Worm (Caenorhabditis elegans) whole organism, late embryonic: ENCODE data around the gene unc-43.

Experiments used
- C38D4.7 ChIP-seq: fragments of 200-800 bp; sonication (Bioruptor generic); optimal IDR thresholded peaks from 2 replicates; lab custom pipeline; 2018; ENCODE audit warnings: mild to moderate bottlenecking, missing genetic modification characterization, moderate library complexity, missing compliant biosample characterization
- F13H6.1 ChIP-seq: sonication (generic microtip); optimal IDR thresholded peaks from 2 replicates; lab custom pipeline; 2016; ENCODE audit warnings: missing genetic modification characterization, missing compliant biosample characterization
- K02D7.2 ChIP-seq: sonication (generic microtip); optimal IDR thresholded peaks from 2 replicates; lab custom pipeline; 2017; ENCODE audit warnings: mild to moderate bottlenecking, missing genetic modification characterization, missing compliant biosample characterization
- K09A11.1 ChIP-seq: sonication (generic microtip); optimal IDR thresholded peaks from 2 replicates; lab custom pipeline; 2017; ENCODE audit warnings: antibody characterized with exemption, mild to moderate bottlenecking, missing genetic modification characterization, missing compliant biosample characterization; ENCODE audit not compliant: insufficient read depth
- ahr-1 ChIP-seq: sonication (generic microtip); optimal IDR thresholded peaks from 2 replicates; lab custom pipeline; 2016; ENCODE audit warnings: missing genetic modification characterization, missing compliant biosample characterization
- ceh-14 ChIP-seq: sonication (generic microtip); optimal IDR thresholded peaks from 2 replicates; lab custom pipeline; 2016; ENCODE audit warnings: missing genotype, missing genetic modification characterization, missing compliant biosample characterization
- ceh-18 ChIP-seq: sonication (generic microtip); optimal IDR thresholded peaks from 2 replicates; lab custom pipeline; 2016; ENCODE audit warnings: missing genetic modification characterization, missing compliant biosample characterization
- ceh-22 ChIP-seq: sonication (generic microtip); optimal IDR thresholded peaks from 2 replicates; lab custom pipeline; 2017; ENCODE audit warnings: missing biosample characterization, missing genetic modification characterization
- ceh-24 ChIP-seq: sonication (generic microtip); optimal IDR thresholded peaks from 2 replicates; lab custom pipeline; 2016; ENCODE audit warnings: mild to moderate bottlenecking, missing genetic modification characterization, missing compliant biosample characterization
- ceh-31 ChIP-seq: sonication (generic microtip); optimal IDR thresholded peaks from 2 replicates; lab custom pipeline; 2016; ENCODE audit warnings: missing genetic modification characterization, missing compliant biosample characterization
- ceh-34 ChIP-seq: sonication (generic microtip); optimal IDR thresholded peaks from 2 replicates; lab custom pipeline; 2016; ENCODE audit warnings: mild to moderate bottlenecking, missing genetic modification characterization, missing compliant biosample characterization
- ceh-45 ChIP-seq: fragments of 200-800 bp; sonication (Bioruptor generic); IDR thresholded peaks from 2 replicates; pipeline ENCODE4 v1.3.6; 2022; ENCODE audit warnings: missing genetic modification reagents, missing genetic modification characterization, missing compliant biosample characterization
- dve-1 ChIP-seq: sonication (generic microtip); optimal IDR thresholded peaks from 2 replicates; lab custom pipeline; 2017; ENCODE audit warnings: antibody characterized with exemption, mild to moderate bottlenecking, missing genetic modification characterization, missing compliant biosample characterization
- elt-2 ChIP-seq: sonication (generic microtip); optimal IDR thresholded peaks from 2 replicates; lab custom pipeline; 2016; ENCODE audit warnings: missing genetic modification reagents, missing genetic modification characterization, missing compliant biosample characterization
- elt-4 ChIP-seq: sonication (generic microtip); optimal IDR thresholded peaks from 2 replicates; lab custom pipeline; 2016; ENCODE audit warnings: missing genetic modification characterization, missing compliant biosample characterization
- ets-4 ChIP-seq: sonication (generic microtip); optimal IDR thresholded peaks from 2 replicates; lab custom pipeline; 2016; ENCODE audit warnings: missing genetic modification characterization, missing compliant biosample characterization
- fax-1 ChIP-seq: sonication (generic microtip); optimal IDR thresholded peaks from 2 replicates; lab custom pipeline; 2016; ENCODE audit warnings: missing genotype, missing genetic modification characterization, missing compliant biosample characterization
- fkh-10 ChIP-seq: fragments of 150-350 bp; optimal IDR thresholded peaks from 2 replicates; lab custom pipeline; 2014; ENCODE audit warnings: missing biosample characterization, missing genetic modification reagents, missing genetic modification characterization
- fkh-6 ChIP-seq: sonication (generic microtip); optimal IDR thresholded peaks from 2 replicates; lab custom pipeline; 2016; ENCODE audit warnings: missing genetic modification characterization, missing compliant biosample characterization
- gmeb-2 ChIP-seq: sonication (generic microtip); optimal IDR thresholded peaks from 2 replicates; lab custom pipeline; 2016; ENCODE audit warnings: missing genetic modification characterization, inconsistent platforms, missing compliant biosample characterization
- hlh-15 ChIP-seq: sonication (generic microtip); optimal IDR thresholded peaks from 2 replicates; lab custom pipeline; 2016; ENCODE audit warnings: missing genetic modification characterization, missing compliant biosample characterization
- hlh-6 ChIP-seq: sonication (generic microtip); optimal IDR thresholded peaks from 2 replicates; lab custom pipeline; 2016; ENCODE audit warnings: missing genotype, missing genetic modification characterization, missing compliant biosample characterization
- lim-6 ChIP-seq: sonication (generic microtip); optimal IDR thresholded peaks from 2 replicates; lab custom pipeline; 2016; ENCODE audit warnings: missing genetic modification characterization, missing compliant biosample characterization
- madf-2 ChIP-seq: sonication (generic microtip); optimal IDR thresholded peaks from 2 replicates; lab custom pipeline; 2017; ENCODE audit warnings: missing genetic modification characterization, missing compliant biosample characterization
- nfya-1 ChIP-seq: sonication (generic microtip); optimal IDR thresholded peaks from 2 replicates; lab custom pipeline; 2017; ENCODE audit warnings: missing genetic modification characterization, mild to moderate bottlenecking, missing compliant biosample characterization, antibody characterized with exemption, moderate library complexity
- nhr-11 ChIP-seq: fragments of 150-350 bp; optimal IDR thresholded peaks from 2 replicates; lab custom pipeline; 2014; ENCODE audit warnings: missing biosample characterization, missing genetic modification characterization
- pha-2 ChIP-seq: sonication (generic microtip); optimal IDR thresholded peaks from 2 replicates; lab custom pipeline; 2017; ENCODE audit warnings: mild to moderate bottlenecking, missing genetic modification characterization, missing compliant biosample characterization
- pqm-1 ChIP-seq: sonication (generic microtip); optimal IDR thresholded peaks from 2 replicates; lab custom pipeline; 2016; ENCODE audit warnings: missing genetic modification characterization, missing compliant biosample characterization
- pros-1 ChIP-seq: fragments of 150-350 bp; optimal IDR thresholded peaks from 2 replicates; lab custom pipeline; 2014; ENCODE audit warnings: missing biosample characterization, missing genetic modification reagents, missing genetic modification characterization
- ref-2 ChIP-seq: sonication (generic microtip); optimal IDR thresholded peaks from 2 replicates; lab custom pipeline; 2016; ENCODE audit warnings: missing genetic modification characterization, missing compliant biosample characterization
- rnt-1 ChIP-seq: sonication (generic microtip); optimal IDR thresholded peaks from 2 replicates; lab custom pipeline; 2016; ENCODE audit warnings: missing genetic modification characterization, missing compliant biosample characterization
- sdc-2 ChIP-seq: sonication (generic microtip); optimal IDR thresholded peaks from 2 replicates; lab custom pipeline; 2016; ENCODE audit warnings: missing genotype, missing genetic modification characterization, missing compliant biosample characterization
- sox-4 ChIP-seq: sonication (generic microtip); optimal IDR thresholded peaks from 2 replicates; lab custom pipeline; 2017; ENCODE audit warnings: mild to moderate bottlenecking, missing genetic modification characterization, inconsistent platforms, missing compliant biosample characterization
- syd-9 ChIP-seq: sonication (generic microtip); optimal IDR thresholded peaks from 2 replicates; lab custom pipeline; 2016; ENCODE audit warnings: mild to moderate bottlenecking, missing genetic modification characterization, moderate library complexity, missing compliant biosample characterization
- tbx-2 ChIP-seq: sonication (generic microtip); optimal IDR thresholded peaks from 2 replicates; lab custom pipeline; 2016; ENCODE audit warnings: missing genetic modification characterization, missing compliant biosample characterization
- tbx-7 ChIP-seq: sonication (generic microtip); optimal IDR thresholded peaks from 2 replicates; lab custom pipeline; 2016; ENCODE audit warnings: missing genotype, missing genetic modification characterization, missing compliant biosample characterization
- unc-3 ChIP-seq, 2 experiments: fragments of 200-800 bp in 1 of 2; sonication (Bioruptor generic) in 1 of 2; sonication (generic microtip) in 1 of 2; conservative IDR thresholded peaks in 1 of 2; optimal IDR thresholded peaks in 1 of 2; 2 replicates each; pipeline versions ENCODE4 v1.3.6 to Lab custom; 2016 to 2022; ENCODE audit warnings: missing compliant biosample characterization in 2 of 2, missing genetic modification characterization in 2 of 2, missing genetic modification reagents in 1 of 2
- unc-42 ChIP-seq: sonication (generic microtip); optimal IDR thresholded peaks from 2 replicates; lab custom pipeline; 2016; ENCODE audit warnings: missing genotype, missing genetic modification characterization, missing compliant biosample characterization
- unc-55 ChIP-seq: sonication (generic microtip); optimal IDR thresholded peaks from 2 replicates; lab custom pipeline; 2017; ENCODE audit warnings: missing biosample characterization, missing genetic modification reagents, missing genetic modification characterization

The unc-43 gene

ce11 chrIV:10344621-10345020 lies 5.4 kb downstream of the unc-43 start:
- TF ChIP-seq F13H6.1 (tag; lab: Kevin White, UChicago), result peak; percentile 43
- peak; percentile 58 for TF ChIP-seq tbx-2 (tag; lab: Kevin White, UChicago)
- TF ChIP-seq hlh-6 (tag; lab: Kevin White, UChicago), result peak; percentile 12
- peak; percentile 51 for TF ChIP-seq fax-1 (tag; lab: Kevin White, UChicago)
- TF ChIP-seq madf-2 (tag; lab: Kevin White, UChicago), result no peak
- TF ChIP-seq C38D4.7 (GFP tag; lab: Kevin White, UChicago), result no peak
- peak; percentile 23 for TF ChIP-seq rnt-1 (tag; lab: Kevin White, UChicago)
- no peak for TF ChIP-seq lim-6 (tag; lab: Kevin White, UChicago)
- no peak for TF ChIP-seq fkh-10 (GFP tag; lab: Kevin White, UChicago)
- peak; percentile 40 for TF ChIP-seq unc-42 (tag; lab: Kevin White, UChicago)
- TF ChIP-seq nfya-1 (tag; lab: Kevin White, UChicago), result peak; percentile 67
- TF ChIP-seq elt-4 (tag; lab: Kevin White, UChicago), result no peak
- TF ChIP-seq ahr-1 (tag; lab: Kevin White, UChicago), result no peak
- no peak for TF ChIP-seq syd-9 (tag; lab: Kevin White, UChicago)
- peak; percentile 40 for TF ChIP-seq unc-55 (GFP tag; lab: Kevin White, UChicago)
- TF ChIP-seq fkh-6 (tag; lab: Kevin White, UChicago), result no peak
- peak; percentile 30 for TF ChIP-seq ceh-14
- TF ChIP-seq ceh-18 (tag; lab: Kevin White, UChicago), result peak; percentile 69
- TF ChIP-seq ceh-31 (tag; lab: Kevin White, UChicago), result peak; percentile 75

- peak; percentile 61 for TF ChIP-seq dve-1 (tag; lab: Kevin White, UChicago)
- TF ChIP-seq pros-1 (tag; lab: Kevin White, UChicago), result peak; percentile 49
- TF ChIP-seq ref-2 (tag; lab: Kevin White, UChicago), result no peak
- TF ChIP-seq elt-2, result peak; percentile 59
- peak; percentile 57 for TF ChIP-seq unc-55 (GFP tag; lab: Kevin White, UChicago)
- no peak for TF ChIP-seq K02D7.2 (tag; lab: Kevin White, UChicago)
- TF ChIP-seq ceh-18 (tag; lab: Kevin White, UChicago), result peak; percentile 13
- peak; percentile 6 for TF ChIP-seq ceh-22 (tag; lab: Kevin White, UChicago)
- TF ChIP-seq, all 69 proteins: peak for 6
Measured at ce11 chrIV:10342361-10342706, 7.7 kb downstream of the unc-43 start.

- TF ChIP-seq nfya-1 (tag; lab: Kevin White, UChicago) (peak; percentile 63), ceh-34 (peak; percentile 35), ceh-18 (tag; lab: Kevin White, UChicago) (peak; percentile 68), pqm-1 (tag; lab: Kevin White, UChicago) (peak; percentile 52), K09A11.1 (tag; lab: Kevin White, UChicago) (no peak), ref-2 (tag; lab: Kevin White, UChicago) (peak; percentile 29), syd-9 (tag; lab: Kevin White, UChicago) (no peak), fkh-6 (tag; lab: Kevin White, UChicago) (no peak), unc-42 (tag; lab: Kevin White, UChicago) (peak; percentile 37), sdc-2 (tag; lab: Kevin White, UChicago) (peak; percentile 26), ceh-31 (tag; lab: Kevin White, UChicago) (peak; percentile 55), sox-4 (tag; lab: Kevin White, UChicago) (peak; percentile 35), fax-1 (tag; lab: Kevin White, UChicago) (peak; percentile 64)
Measured at ce11 chrIV:10341618-10342360, 8.2 kb downstream of the unc-43 start.

ce11 chrIV:10339701-10340100 lies 10.3 kb downstream of the unc-43 start:
- no peak for TF ChIP-seq ets-4 (tag; lab: Kevin White, UChicago)
- no peak for TF ChIP-seq lim-6 (tag; lab: Kevin White, UChicago)
- no peak for TF ChIP-seq gmeb-2
- TF ChIP-seq tbx-2 (tag; lab: Kevin White, UChicago), result no peak
- TF ChIP-seq hlh-15, result no peak
- TF ChIP-seq unc-3 (GFP tag; conservative IDR thresholded peaks at IDR 0.05; lab: Robert Waterston, UW), result no peak
- TF ChIP-seq unc-3 (tag; optimal IDR thresholded peaks at IDR 0.05; lab: Kevin White, UChicago), result no peak
- no peak for TF ChIP-seq tbx-7 (tag; lab: Kevin White, UChicago)
- TF ChIP-seq nhr-11 (tag; lab: Kevin White, UChicago), result no peak
- no peak for TF ChIP-seq ceh-45 (GFP tag; lab: Robert Waterston, UW)
- no peak for TF ChIP-seq pha-2 (tag; lab: Kevin White, UChicago)
- TF ChIP-seq ceh-24 (tag; lab: Kevin White, UChicago), result no peak
- TF ChIP-seq, all 69 proteins: peak for 0
